Fruit fly (Drosophila melanogaster) Kc167 (cell line): ENCODE results near the gene CG8630.

Experiments
- Myc ChIP-seq: fragments of >200 bp; optimal IDR thresholded peaks from 2 replicates; lab custom pipeline; 2017; ENCODE audit warnings: missing external identifiers
- Sin3A ChIP-seq: fragments of >200 bp; optimal IDR thresholded peaks from 2 replicates; lab custom pipeline; 2018; ENCODE audit warnings: missing external identifiers
- h ChIP-seq: fragments of >200 bp; optimal IDR thresholded peaks from 3 replicates; lab custom pipeline; 2018; ENCODE audit warnings: missing external identifiers
- insv ChIP-seq: fragments of >200 bp; optimal IDR thresholded peaks from 3 replicates; lab custom pipeline; 2018; ENCODE audit warnings: missing external identifiers
- psq ChIP-seq: fragments of >200 bp; optimal IDR thresholded peaks from 2 replicates; lab custom pipeline; 2017; ENCODE audit warnings: missing external identifiers
- ttk ChIP-seq: sonication (Bioruptor generic); optimal IDR thresholded peaks from 2 replicates; lab custom pipeline; 2017; ENCODE audit warnings: missing external identifiers

Gene CG8630

dm6 chr3R:13275473-13275872 is 4.0 kb upstream of the CG8630 start:
- no peak for TF ChIP-seq Sin3A (lab: Kevin White, UChicago)
- TF ChIP-seq h (lab: Kevin White, UChicago) = no peak
- TF ChIP-seq ttk (lab: Kevin White, UChicago) = no peak
- no peak for TF ChIP-seq insv
- no peak for TF ChIP-seq psq (lab: Kevin White, UChicago)
- TF ChIP-seq Myc = no peak

- TF ChIP-seq ttk (lab: Kevin White, UChicago) (no peak), psq (lab: Kevin White, UChicago) (no peak), Myc (no peak), insv (no peak), Sin3A (lab: Kevin White, UChicago) (no peak), h (lab: Kevin White, UChicago) (no peak)
These were observed 5.6 kb downstream of the CG8630 start for dm6 chr3R:13285110-13285509.

dm6 chr3R:13286118-13286579 is 6.6 kb downstream of the CG8630 start, which contains the start of gene CG15888:
TSS of gene CG15888 (minus strand) at chr3R:13286529.
- TF ChIP-seq insv (no peak), psq (lab: Kevin White, UChicago) (no peak), h (lab: Kevin White, UChicago) (no peak), ttk (lab: Kevin White, UChicago) (no peak), Sin3A (lab: Kevin White, UChicago) (no peak), Myc (no peak)

- no peak for TF ChIP-seq Myc
These were observed 9.3 kb downstream of the CG8630 start, which contains the start of gene apn for dm6 chr3R:13288763-13289312. TSS of gene apn (minus strand) at chr3R:13288813.

- TF ChIP-seq psq (lab: Kevin White, UChicago) = no peak
- TF ChIP-seq Myc = no peak
- TF ChIP-seq insv = no peak
- no peak for TF ChIP-seq Sin3A (lab: Kevin White, UChicago)
- TF ChIP-seq ttk (lab: Kevin White, UChicago) = no peak
- no peak for TF ChIP-seq h (lab: Kevin White, UChicago)
These were observed 10.8 kb downstream of the CG8630 start, which contains the start of gene Osi22 for dm6 chr3R:13290329-13290728. TSS of gene Osi22 (plus strand) at chr3R:13290629.

- TF ChIP-seq ttk (lab: Kevin White, UChicago) (no peak), psq (lab: Kevin White, UChicago) (no peak), h (lab: Kevin White, UChicago) (no peak), Sin3A (lab: Kevin White, UChicago) (no peak), insv (no peak), Myc (no peak)
These were observed 13.7 kb downstream of the CG8630 start, which contains the start of gene wntD for dm6 chr3R:13293148-13293756. TSS of gene wntD (minus strand) at chr3R:13293198.

dm6 chr3R:13294461-13294860 is 14.9 kb downstream of the CG8630 start, which contains the start of gene CG8773:
TSS of gene CG8773 (plus strand) at chr3R:13294748.
- TF ChIP-seq ttk (lab: Kevin White, UChicago) = no peak
- no peak for TF ChIP-seq insv
- no peak for TF ChIP-seq Sin3A (lab: Kevin White, UChicago)
- no peak for TF ChIP-seq h (lab: Kevin White, UChicago)
- no peak for TF ChIP-seq psq (lab: Kevin White, UChicago)
- no peak for TF ChIP-seq Myc

dm6 chr3R:13298114-13298818 is 18.7 kb downstream of the CG8630 start, which contains the start of gene CG8774:
TSS of gene CG8774 (plus strand) at chr3R:13298768.
- no peak for TF ChIP-seq Myc
- no peak for TF ChIP-seq h (lab: Kevin White, UChicago)
- TF ChIP-seq insv = no peak
- TF ChIP-seq Sin3A (lab: Kevin White, UChicago) = no peak
- no peak for TF ChIP-seq ttk (lab: Kevin White, UChicago)
- TF ChIP-seq psq (lab: Kevin White, UChicago) = no peak

dm6 chr3R:13302348-13302747 is 22.8 kb downstream of the CG8630 start, which contains the start of gene CG32473:
TSS of gene CG32473 (plus strand) at chr3R:13302648.
- TF ChIP-seq h (lab: Kevin White, UChicago) (no peak), Sin3A (lab: Kevin White, UChicago) (no peak), Myc (no peak), ttk (lab: Kevin White, UChicago) (no peak), insv (no peak), psq (lab: Kevin White, UChicago) (no peak)

- TF ChIP-seq h (lab: Kevin White, UChicago) = no peak
- no peak for TF ChIP-seq Sin3A (lab: Kevin White, UChicago)
- TF ChIP-seq psq (lab: Kevin White, UChicago) = no peak
- TF ChIP-seq Myc = no peak
- no peak for TF ChIP-seq ttk (lab: Kevin White, UChicago)
- no peak for TF ChIP-seq insv
These were observed 23.6 kb downstream of the CG8630 start, which contains the start of gene CG43208 for dm6 chr3R:13303126-13303525. TSS of gene CG43208 (plus strand) at chr3R:13303426.

- TF ChIP-seq Myc (no peak), h (lab: Kevin White, UChicago) (no peak)
These were observed 25.1 kb downstream of the CG8630 start for dm6 chr3R:13304512-13305069.
